Worm (Caenorhabditis elegans) whole organism, midembryonic: ENCODE measurements around the gene srw-29.

Experiments used
- T22C8.4 ChIP-seq: fragments of 200-800 bp; sonication (Bioruptor generic); IDR thresholded peaks from 2 replicates; pipeline ENCODE4 v1.3.6; 2022; ENCODE audit warnings: missing genetic modification characterization, missing compliant biosample characterization
- cog-1 ChIP-seq: sonication (generic microtip); optimal IDR thresholded peaks from 2 replicates; lab custom pipeline; 2016; ENCODE audit warnings: missing genetic modification characterization, missing compliant biosample characterization
- flt-1 ChIP-seq: fragments of 200-800 bp; sonication (Bioruptor generic); IDR thresholded peaks from 2 replicates; pipeline ENCODE4 v1.3.6; 2022; ENCODE audit warnings: missing genetic modification characterization, missing compliant biosample characterization
- klf-2 ChIP-seq: fragments of 200-800 bp; sonication (Bioruptor generic); conservative IDR thresholded peaks from 2 replicates; pipeline ENCODE4 v1.3.6; 2022; ENCODE audit warnings: missing genetic modification reagents, missing genetic modification characterization, missing compliant biosample characterization
- med-1 ChIP-seq: sonication (generic microtip); optimal IDR thresholded peaks from 2 replicates; lab custom pipeline; 2017; ENCODE audit warnings: missing genetic modification characterization, mild to moderate bottlenecking, missing compliant biosample characterization, antibody characterized with exemption, missing genetic modification reagents; ENCODE audit not compliant: insufficient read depth
- tab-1 ChIP-seq: fragments of 200-800 bp; sonication (Bioruptor generic); IDR thresholded peaks from 2 replicates; pipeline ENCODE4 v1.3.6; 2022; ENCODE audit warnings: missing genetic modification characterization, missing compliant biosample characterization
- ztf-23 ChIP-seq: fragments of 200-800 bp; sonication (Bioruptor generic); IDR thresholded peaks from 2 replicates; pipeline ENCODE4 v1.3.6; 2022; ENCODE audit warnings: missing genetic modification reagents, missing genetic modification characterization, missing compliant biosample characterization
- ztf-29 ChIP-seq: fragments of 200-800 bp; sonication (Bioruptor generic); IDR thresholded peaks from 2 replicates; pipeline ENCODE4 v1.3.6; 2022; ENCODE audit warnings: missing genetic modification reagents, missing genetic modification characterization, missing compliant biosample characterization

DNA sequence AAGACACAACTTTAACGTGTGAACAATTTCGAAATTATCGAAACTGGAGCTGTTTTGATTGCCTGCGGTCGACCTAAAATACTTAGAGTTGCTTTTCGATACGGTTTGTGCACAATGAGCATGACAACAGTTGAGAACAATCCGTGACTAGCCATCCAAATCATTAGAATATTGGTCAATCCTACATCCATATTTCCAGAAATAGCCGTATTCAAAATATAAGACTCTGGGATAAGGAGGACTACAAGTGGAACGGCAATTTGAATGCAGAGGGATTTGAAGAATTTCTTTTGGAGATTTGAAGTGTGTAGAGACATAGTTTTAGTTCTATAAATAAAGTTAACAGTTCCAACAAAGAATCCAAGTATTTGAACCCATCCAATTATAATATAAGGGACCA, 35.0 kb upstream of the srw-29 start:
- TF ChIP-seq tab-1 (GFP tag; lab: Robert Waterston, UW) (no peak), T22C8.4 (GFP tag; lab: Robert Waterston, UW) (no peak), klf-2 (no peak), ztf-29 (GFP tag; lab: Robert Waterston, UW) (no peak), flt-1 (GFP tag; lab: Robert Waterston, UW) (no peak), cog-1 (tag; lab: Kevin White, UChicago) (no peak), med-1 (GFP tag; lab: Kevin White, UChicago) (no peak), ztf-23 (GFP tag; lab: Robert Waterston, UW) (no peak)
